Fruit fly (Drosophila melanogaster): ENCODE measurements around the gene dsb.

dm6 chr3L:1904440-1904839, 5.6 kb downstream of the dsb start:
- TF ChIP-seq dmrt93B (GFP tag; optimal IDR thresholded peaks at IDR 0.05) = no peak
- no peak for TF ChIP-seq CG32264 (GFP tag; optimal IDR thresholded peaks at IDR 0.05)
- TF ChIP-seq psq (GFP tag; optimal IDR thresholded peaks at IDR 0.05) = no peak
- TF ChIP-seq Vsx2 (GFP tag; optimal IDR thresholded peaks at IDR 0.05; ENCODE audit: partially characterized antibody) = no peak
- TF ChIP-seq CG9705 (GFP tag; optimal IDR thresholded peaks at IDR 0.05) = no peak
- no peak for TF ChIP-seq dsf (GFP tag; optimal IDR thresholded peaks at IDR 0.05; ENCODE audit: borderline replicate concordance)
- TF ChIP-seq HLH106 (tag; optimal IDR thresholded peaks at IDR 0.05) = no peak
- no peak for TF ChIP-seq woc (GFP tag; optimal IDR thresholded peaks at IDR 0.05)
- TF ChIP-seq Abd-B (GFP tag; optimal IDR thresholded peaks at IDR 0.05) = no peak
- no peak for TF ChIP-seq ey (GFP tag; optimal IDR thresholded peaks at IDR 0.05)
